Fruit fly (Drosophila melanogaster) S2 (cell line): Measurements from ENCODE around the gene Cpr76Bd.

Experiments
- CG8478 ChIP-seq: fragments of >200 bp; optimal IDR thresholded peaks from 2 replicates; lab custom pipeline; 2018
- CTCF ChIP-seq, 2 experiments: fragments of >200 bp; optimal IDR thresholded peaks; 2 replicates each; lab custom pipeline; 2018

The Cpr76Bd gene

DNA sequence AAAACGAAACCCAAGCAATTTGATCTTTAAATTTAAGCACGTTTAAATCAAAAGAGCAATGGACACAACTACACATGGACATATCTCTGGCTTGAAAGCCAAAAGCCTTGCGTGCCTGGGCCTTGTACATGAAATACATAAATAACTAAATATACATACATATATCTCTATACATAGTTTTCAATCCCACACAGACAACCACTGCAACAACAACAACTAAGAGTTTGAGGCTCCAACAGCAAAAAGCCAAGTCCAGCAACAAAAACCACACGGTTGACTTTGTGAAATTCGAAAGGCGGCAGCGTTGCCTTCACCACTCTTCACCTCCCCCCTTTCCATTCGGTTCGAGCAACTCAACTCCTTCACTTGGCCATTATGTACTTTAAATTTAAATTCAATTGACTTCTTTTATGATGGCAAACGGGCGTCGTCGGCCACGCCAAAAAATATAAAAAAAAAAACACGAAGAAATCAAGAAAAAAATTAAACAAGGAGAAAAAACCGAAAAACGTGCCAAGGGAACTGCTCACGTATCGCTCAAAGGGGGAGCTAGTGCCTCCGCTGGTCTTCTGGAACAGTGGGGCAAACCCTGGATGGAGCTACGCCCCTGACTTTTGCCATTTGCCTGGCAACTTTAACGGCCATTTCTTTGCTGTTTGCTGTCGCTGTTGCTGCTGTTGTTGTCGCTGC lies 27.6 kb downstream of the Cpr76Bd start:
- TF ChIP-seq CG8478 (lab: Kevin White, UChicago) (no peak), CTCF (optimal IDR thresholded peaks at IDR 0.05; lab: Kevin White, UChicago) (no peak)

DNA sequence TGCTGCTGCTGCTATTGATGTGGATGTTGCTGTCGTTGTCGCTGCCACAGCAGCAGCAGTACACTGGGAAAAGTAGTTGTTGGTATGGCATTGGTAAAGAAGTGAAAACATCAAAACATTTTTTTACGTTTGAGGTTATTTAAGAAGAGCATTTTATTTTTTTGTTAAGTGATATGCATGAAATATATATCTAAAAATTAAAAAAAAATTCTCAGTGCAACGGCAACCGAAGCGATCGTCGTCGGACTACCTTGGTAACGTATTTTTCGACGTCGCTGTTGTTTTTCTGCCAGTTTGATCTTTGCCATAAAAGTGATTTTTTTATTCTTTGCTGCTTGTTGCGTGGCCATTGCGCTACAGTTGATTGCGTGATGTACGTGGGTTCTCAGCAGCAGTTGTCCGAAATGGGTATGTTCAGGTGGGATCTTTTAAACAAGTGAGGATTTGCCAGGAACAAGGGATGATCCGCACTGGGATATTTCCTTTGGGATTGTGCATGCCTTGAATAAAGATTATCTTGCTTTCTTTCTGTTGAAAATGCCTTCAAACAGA lies 28.2 kb downstream of the Cpr76Bd start:
- TF ChIP-seq CTCF (optimal IDR thresholded peaks at IDR 0.05; lab: Kevin White, UChicago) (no peak), CG8478 (lab: Kevin White, UChicago) (no peak)

DNA sequence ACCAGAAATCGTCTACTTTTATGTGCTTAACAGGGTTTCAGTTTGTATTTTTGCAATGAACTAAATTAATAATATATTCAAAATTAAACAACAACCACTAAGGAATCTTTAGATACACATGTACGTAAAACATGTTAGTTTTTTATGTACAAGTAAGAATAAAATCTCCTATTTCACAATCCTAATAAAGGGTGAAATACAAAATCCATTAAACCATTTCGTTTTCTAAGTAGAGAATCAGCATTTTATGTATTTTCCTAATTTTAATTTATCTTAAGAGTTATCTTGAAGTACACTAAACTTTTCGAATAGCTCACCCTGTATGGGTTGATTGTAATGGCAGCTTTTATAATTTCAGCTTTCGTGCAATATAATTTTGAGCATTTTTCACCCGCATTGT lies 29.2 kb downstream of the Cpr76Bd start:
- TF ChIP-seq CTCF (optimal IDR thresholded peaks at IDR 0.05; lab: Kevin White, UChicago) (no peak), CG8478 (lab: Kevin White, UChicago) (no peak)

DNA sequence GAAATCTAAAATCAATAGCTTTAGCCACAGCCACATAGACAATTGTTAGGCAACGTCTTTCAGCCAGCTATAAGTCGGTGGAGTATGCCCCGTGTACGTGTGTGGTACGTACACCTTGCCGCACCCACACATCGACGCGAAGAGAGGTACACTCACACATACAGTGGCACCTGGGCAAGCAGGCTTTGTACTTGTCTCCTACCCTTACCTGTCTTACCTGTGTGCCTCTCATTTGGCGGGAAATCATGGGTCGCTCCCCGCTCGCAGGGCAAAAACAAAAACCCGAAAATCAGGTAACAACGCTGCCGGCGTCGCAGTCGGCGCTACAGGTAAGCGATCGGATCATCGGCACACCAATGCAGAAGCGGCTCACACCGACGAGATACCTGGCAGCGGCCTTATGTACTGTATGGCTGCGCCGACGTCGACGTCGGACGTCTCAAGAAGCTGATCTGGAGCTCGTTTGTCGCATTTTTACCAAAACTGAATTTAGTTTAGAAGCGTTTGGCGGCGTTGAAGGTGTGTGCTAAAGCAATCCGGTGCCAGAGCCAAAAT lies 29.7 kb downstream of the Cpr76Bd start:
- no peak for TF ChIP-seq CG8478 (lab: Kevin White, UChicago)

DNA sequence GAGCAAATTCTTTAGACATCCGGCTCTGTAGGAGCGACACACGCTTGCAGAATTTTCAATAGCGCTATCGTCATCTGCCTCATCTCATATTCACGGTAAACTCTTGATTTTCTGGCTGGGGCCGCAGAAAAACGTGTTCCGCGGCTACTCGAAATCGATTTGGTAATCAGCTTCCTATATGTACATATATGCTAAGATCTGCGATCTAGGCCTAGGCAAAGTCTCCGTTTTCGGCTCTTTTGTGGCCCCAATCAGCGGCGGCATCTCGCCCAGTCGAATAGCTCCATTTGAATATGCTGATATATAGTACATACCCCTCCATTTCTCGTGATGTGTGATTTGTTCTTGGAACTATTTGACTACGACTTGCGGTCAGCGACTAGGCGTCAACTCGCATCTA lies 30.5 kb downstream of the Cpr76Bd start:
- TF ChIP-seq CG8478 (lab: Kevin White, UChicago) (no peak), CTCF (optimal IDR thresholded peaks at IDR 0.05; lab: Kevin White, UChicago) (no peak)

DNA sequence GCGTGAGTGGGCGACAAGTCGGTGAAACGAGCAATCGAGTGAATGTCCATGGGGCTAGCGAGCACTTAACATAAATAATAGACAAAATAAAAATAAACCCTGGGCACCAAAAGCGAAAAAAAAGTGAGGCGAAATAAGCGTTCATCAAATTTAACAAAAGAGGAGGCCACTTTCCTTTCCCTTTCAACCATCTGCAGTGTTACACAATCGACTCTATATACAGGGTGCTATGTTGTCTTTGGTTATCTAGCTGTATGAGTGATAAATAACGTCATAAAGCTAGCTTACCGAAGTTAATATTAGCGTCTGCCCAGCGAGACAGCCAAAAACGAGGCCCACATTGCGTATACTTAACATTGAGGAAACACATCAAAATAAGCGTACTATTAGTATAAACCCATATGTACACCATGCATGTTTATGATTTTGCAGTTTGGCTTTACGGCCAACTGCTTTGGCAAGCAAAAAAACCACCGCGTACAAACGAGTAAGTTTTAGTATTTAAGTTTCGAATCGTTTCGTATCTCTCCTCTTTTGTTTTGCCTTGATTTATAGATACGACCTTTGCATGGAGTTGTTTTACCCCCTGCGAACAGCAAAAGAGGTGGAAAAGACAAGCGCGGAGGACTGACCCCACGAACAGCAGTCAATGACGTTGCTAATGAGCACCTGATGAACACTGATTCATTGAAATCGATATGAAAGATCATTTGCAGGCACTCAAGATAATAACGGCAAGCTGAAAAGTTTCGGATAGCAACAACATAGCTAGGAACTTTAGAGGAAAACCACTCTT lies 32.6 kb downstream of the Cpr76Bd start:
- TF ChIP-seq CTCF (optimal IDR thresholded peaks at IDR 0.05; lab: Kevin White, UChicago), result no peak
- TF ChIP-seq CG8478 (lab: Kevin White, UChicago), result no peak

DNA sequence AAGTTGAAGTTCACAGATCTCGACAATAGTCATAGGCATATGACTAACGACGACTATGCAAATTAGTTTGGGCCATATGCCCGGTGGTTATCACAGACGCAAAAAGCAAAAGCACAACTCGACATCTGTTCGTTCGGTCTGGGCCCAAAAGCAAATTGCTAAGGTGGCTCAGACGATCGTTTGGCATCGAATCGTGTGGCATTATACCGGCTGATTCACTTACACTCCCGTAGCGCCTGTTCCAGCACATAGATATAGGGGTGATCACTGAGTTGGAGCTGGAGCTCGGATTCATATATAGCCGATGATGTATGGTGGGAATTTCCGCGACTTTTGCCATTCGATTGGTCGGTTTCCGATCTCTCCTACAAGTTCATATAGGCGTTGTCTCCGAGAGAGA lies 33.6 kb downstream of the Cpr76Bd start:
- TF ChIP-seq CTCF (optimal IDR thresholded peaks at IDR 0.05; lab: Kevin White, UChicago), result no peak
- no peak for TF ChIP-seq CG8478 (lab: Kevin White, UChicago)

DNA sequence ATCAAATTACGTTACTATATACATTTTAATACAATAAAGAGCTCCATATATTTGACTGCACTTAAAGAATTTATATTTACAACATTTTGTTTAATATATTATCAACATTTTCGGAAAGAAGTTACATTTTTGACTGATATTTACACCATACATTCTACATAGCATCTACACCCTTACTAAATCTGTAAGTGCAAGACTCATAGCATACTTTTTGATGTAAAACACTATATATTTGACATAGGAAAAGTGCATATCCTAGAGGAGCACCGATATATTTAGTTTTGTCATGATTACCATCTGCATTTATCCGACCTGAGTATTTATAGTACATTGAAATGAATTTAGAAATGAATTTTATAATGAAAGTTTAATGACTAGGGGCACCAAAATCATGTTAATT lies 36.5 kb downstream of the Cpr76Bd start:
- peak; percentile 10 to 50 for TF ChIP-seq CTCF (optimal IDR thresholded peaks at IDR 0.05; lab: Kevin White, UChicago)
- no peak for TF ChIP-seq CG8478 (lab: Kevin White, UChicago)

DNA sequence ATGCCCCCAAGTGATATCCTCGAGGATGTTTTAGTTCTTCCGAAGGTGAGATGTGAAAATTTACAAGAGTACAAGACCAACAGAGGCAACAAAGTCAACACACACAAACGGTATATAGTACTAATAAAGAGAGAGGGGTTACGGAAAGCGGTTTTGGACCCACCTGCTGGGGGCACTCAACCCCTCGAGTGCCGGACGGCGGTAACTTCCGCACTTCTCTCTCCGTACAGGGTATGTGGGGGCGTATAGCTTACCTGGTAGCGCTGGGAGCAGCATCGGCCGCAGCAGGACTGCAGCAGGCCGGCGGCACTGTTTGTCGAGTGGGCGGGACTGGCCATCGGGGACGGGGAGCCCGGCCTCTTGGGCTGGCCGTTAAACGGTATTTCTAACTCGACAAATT lies 36.9 kb downstream of the Cpr76Bd start:
- TF ChIP-seq CTCF (optimal IDR thresholded peaks at IDR 0.05; lab: Kevin White, UChicago), result no peak
- TF ChIP-seq CG8478 (lab: Kevin White, UChicago), result no peak

DNA sequence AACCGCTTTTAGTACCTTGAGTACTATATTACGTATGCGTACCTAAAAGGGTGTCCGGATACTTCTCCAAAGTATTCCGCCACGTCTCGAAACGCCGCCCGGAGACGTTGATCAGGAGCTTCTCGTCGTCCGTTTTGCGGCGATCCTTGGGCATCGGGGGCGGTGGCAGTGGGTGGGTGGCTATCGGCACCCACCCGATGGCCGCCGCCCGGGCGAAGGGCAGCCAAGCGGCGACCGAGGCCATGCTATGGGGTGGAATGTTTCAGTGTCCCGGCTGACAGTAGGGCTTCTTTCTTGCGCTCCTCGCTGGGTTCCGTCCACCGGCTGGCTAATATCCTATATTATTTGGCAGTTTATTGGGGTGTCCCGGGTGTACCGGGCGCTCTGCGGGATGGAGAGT lies 41.9 kb downstream of the Cpr76Bd start:
- TF ChIP-seq CG8478 (lab: Kevin White, UChicago), result no peak
- no peak for TF ChIP-seq CTCF (optimal IDR thresholded peaks at IDR 0.05; lab: Kevin White, UChicago)

DNA sequence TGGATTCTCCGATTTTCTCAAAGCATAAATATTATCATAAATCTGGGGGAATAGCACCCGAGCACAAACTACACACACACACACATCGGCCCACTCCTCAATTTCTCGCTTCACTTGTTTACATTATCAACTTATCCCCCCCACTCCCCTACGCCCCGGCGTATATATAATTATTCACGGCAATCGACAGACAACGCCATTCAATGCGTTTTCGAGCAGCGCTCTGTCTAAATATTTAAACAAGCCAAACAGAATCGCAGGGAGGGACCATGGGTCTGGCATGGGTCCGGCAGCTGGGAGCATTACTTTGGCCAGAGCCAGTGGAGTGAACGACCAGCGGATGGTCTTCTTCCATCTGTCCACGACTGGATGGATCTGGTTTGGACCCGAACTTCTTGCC lies 43.1 kb downstream of the Cpr76Bd start:
- no peak for TF ChIP-seq CG8478 (lab: Kevin White, UChicago)
- no peak for TF ChIP-seq CTCF (optimal IDR thresholded peaks at IDR 0.05; lab: Kevin White, UChicago)

DNA sequence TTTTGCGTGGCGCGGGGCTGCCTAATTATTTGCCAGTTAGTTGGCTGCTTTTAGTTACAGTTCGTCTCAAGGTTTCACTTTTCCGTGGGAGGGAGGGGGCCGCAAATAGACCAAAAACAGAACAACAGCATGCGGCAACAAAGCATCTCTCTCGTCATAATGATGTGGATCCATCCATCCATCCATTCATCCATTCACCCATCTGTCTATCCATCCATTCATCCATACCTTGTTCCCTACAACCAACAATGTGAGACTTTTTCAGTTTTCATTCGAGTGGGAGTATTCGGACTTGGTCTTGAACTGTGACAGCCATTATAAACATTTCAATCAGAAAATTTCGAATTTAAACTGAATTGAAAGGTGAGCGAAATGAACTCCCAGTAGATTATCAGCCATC lies 46.8 kb downstream of the Cpr76Bd start:
- TF ChIP-seq CG8478 (lab: Kevin White, UChicago), result no peak
- TF ChIP-seq CTCF (optimal IDR thresholded peaks at IDR 0.05; lab: Kevin White, UChicago), result no peak

DNA sequence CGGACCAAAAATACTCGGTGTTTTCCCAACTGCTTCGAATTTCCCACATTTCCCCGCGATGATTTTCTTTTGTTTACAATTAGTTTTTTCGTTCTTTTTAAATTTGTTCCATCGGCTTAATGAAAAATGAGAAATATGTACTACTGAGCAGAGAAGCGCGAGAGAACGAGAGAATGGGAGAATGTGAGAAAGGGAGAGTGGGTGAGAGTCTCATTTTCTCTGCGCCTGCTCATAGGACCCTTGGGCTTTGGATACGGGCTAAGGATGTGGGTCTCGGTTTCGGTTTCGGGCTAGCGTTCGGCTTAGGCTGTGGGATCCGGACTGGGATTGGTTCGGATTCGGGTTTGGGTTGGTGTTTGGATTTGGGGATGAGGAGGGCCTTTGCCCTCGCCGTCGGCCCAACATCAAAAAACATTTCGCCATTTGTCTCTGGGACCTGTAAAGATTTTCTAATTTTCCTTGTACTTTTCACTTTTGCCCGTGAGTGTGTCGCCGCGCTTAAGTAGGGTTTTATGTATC lies 48.2 kb downstream of the Cpr76Bd start:
- TF ChIP-seq CG8478 (lab: Kevin White, UChicago), result no peak
- no peak for TF ChIP-seq CTCF (optimal IDR thresholded peaks at IDR 0.05; lab: Kevin White, UChicago)

DNA sequence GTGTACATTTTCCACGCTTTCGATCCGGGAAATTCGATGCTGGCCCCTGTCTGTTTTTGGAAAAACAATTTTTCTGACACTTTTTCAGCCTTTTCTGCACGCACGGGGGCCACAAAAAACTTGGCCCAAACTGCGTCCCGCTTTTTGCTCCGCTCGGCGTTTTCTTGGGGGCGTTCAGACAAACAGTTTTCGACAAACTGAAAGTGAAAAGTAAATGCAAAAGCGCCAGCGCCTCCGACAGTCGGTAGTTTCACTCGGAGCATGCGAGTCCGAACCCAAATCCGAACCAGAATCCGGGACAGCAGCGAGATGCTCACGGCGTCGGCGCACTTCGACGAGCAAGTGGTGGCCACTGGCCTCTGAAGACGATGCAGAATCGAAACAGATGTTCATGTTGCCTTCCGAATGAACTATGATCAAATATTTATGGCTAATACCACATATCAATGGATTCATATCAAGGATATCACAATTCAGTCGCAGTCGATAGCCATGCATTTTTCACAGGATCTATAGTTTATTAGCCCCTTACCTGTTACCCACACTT lies 51.9 kb downstream of the Cpr76Bd start, which contains the start of gene Shal:
Gene Shal (minus strand): TSS at position 200 of the 547 bp plus-strand sequence.
- no peak for TF ChIP-seq CG8478 (lab: Kevin White, UChicago)
- no peak for TF ChIP-seq CTCF (optimal IDR thresholded peaks at IDR 0.05; lab: Kevin White, UChicago)
